Fruit fly (Drosophila melanogaster) whole organism, larva: Measurements from ENCODE around the gene Poc1.

Experiments used
- noc ChIP-seq: fragments of 200-800 bp; sonication (Bioruptor generic); optimal IDR thresholded peaks from 3 replicates; lab custom pipeline; 2019; ENCODE audit warnings: missing biosample characterization, mild to moderate bottlenecking, missing genetic modification characterization, moderate library complexity

Poc1 gene

dm6 chr3L:13389834-13390233 lies at the start of gene Poc1:
Gene Poc1 (minus strand): TSS chr3L:13390006.
- no peak for TF ChIP-seq noc (tag; lab: Kevin White, UChicago)

dm6 chr3L:13437654-13438053 lies 47.8 kb upstream of the Poc1 start, which contains the start of gene CG10725:
Gene CG10725 (plus strand): TSS chr3L:13437954.
- TF ChIP-seq noc (tag; lab: Kevin White, UChicago), result no peak

dm6 chr3L:13437036-13437435 lies 47.2 kb upstream of the Poc1 start, which contains the start of gene CG10154:
Gene CG10154 (minus strand): TSS chr3L:13437136.
- no peak for TF ChIP-seq noc (tag; lab: Kevin White, UChicago)

- TF ChIP-seq noc (tag; lab: Kevin White, UChicago), result no peak
Observed at dm6 chr3L:13435170-13435727, 45.4 kb upstream of the Poc1 start, which contains the start of gene CG10713. Gene CG10713 (minus strand): TSS chr3L:13435229.

dm6 chr3L:13433522-13433921 lies 43.7 kb upstream of the Poc1 start:
- TF ChIP-seq noc (tag; lab: Kevin White, UChicago), result no peak

dm6 chr3L:13432791-13433190 lies 43.0 kb upstream of the Poc1 start:
- TF ChIP-seq noc (tag; lab: Kevin White, UChicago), result no peak

- no peak for TF ChIP-seq noc (tag; lab: Kevin White, UChicago)
Observed at dm6 chr3L:13430171-13430570, 40.4 kb upstream of the Poc1 start.

dm6 chr3L:13426573-13426972 lies 36.8 kb upstream of the Poc1 start, which contains the start of gene CG14105:
Gene CG14105 (minus strand): TSS chr3L:13426673.
- TF ChIP-seq noc (tag; lab: Kevin White, UChicago), result no peak

dm6 chr3L:13425571-13425970 lies 35.8 kb upstream of the Poc1 start, which contains the start of gene CG14106:
Gene CG14106 (minus strand): TSS chr3L:13425671.
- no peak for TF ChIP-seq noc (tag; lab: Kevin White, UChicago)

- no peak for TF ChIP-seq noc (tag; lab: Kevin White, UChicago)
Observed at dm6 chr3L:13424068-13424467, 34.3 kb upstream of the Poc1 start, which contains the start of gene CG33263. Gene CG33263 (minus strand): TSS chr3L:13424168.

- TF ChIP-seq noc (tag; lab: Kevin White, UChicago), result no peak
Observed at dm6 chr3L:13422286-13422787, 32.5 kb upstream of the Poc1 start, which contains the start of gene CG32121. Gene CG32121 (minus strand): TSS chr3L:13422336.

dm6 chr3L:13420212-13420611 lies 30.4 kb upstream of the Poc1 start:
- TF ChIP-seq noc (tag; lab: Kevin White, UChicago), result no peak

dm6 chr3L:13412886-13413224 lies 23.0 kb upstream of the Poc1 start:
- no peak for TF ChIP-seq noc (tag; lab: Kevin White, UChicago)

dm6 chr3L:13412200-13412885 lies 22.5 kb upstream of the Poc1 start, which contains the start of the genes CG10222 and flr:
Gene CG10222 (minus strand): TSS chr3L:13412453.
Gene flr (plus strand): TSS chr3L:13412843.
- TF ChIP-seq noc (tag; lab: Kevin White, UChicago), result no peak

dm6 chr3L:13410999-13411398 lies 21.2 kb upstream of the Poc1 start:
- TF ChIP-seq noc (tag; lab: Kevin White, UChicago), result no peak

dm6 chr3L:13409809-13410521 lies 20.2 kb upstream of the Poc1 start:
- no peak for TF ChIP-seq noc (tag; lab: Kevin White, UChicago)
